Worm (Caenorhabditis elegans): ENCODE results near the gene C45B11.5.

- TF ChIP-seq nhr-28 (tag; optimal IDR thresholded peaks at IDR 0.05): no peak
- TF ChIP-seq tbx-2 (tag; optimal IDR thresholded peaks at IDR 0.05): no peak
- no peak for TF ChIP-seq sea-2 (GFP tag; optimal IDR thresholded peaks at IDR 0.05)
Observed at ce11 chrV:11080345-11081102, 38.9 kb downstream of the C45B11.5 start, which contains the start of gene act-1.
